Worm (Caenorhabditis elegans) whole organism, L4 larva: ENCODE results near the gene bus-8A.

ENCODE experiments used
- D1046.2 ChIP-seq: fragments of 200-800 bp; sonication (Bioruptor generic); IDR thresholded peaks from 2 replicates; pipeline ENCODE4 v1.3.6; 2022; ENCODE audit warnings: missing genetic modification characterization, missing compliant biosample characterization
- F49E8.2 ChIP-seq: sonication (generic microtip); optimal IDR thresholded peaks from 2 replicates; lab custom pipeline; 2016; ENCODE audit warnings: missing compliant biosample characterization, mild to moderate bottlenecking, missing genetic modification characterization, borderline replicate concordance
- R02D3.7 ChIP-seq: fragments of 150-350 bp; sonication (generic microtip); optimal IDR thresholded peaks from 3 replicates; lab custom pipeline; 2014; ENCODE audit warnings: missing biosample characterization, missing genetic modification characterization
- Y5F2A.4 ChIP-seq: fragments of 200-800 bp; sonication (Bioruptor generic); optimal IDR thresholded peaks from 2 replicates; lab custom pipeline; 2018; ENCODE audit warnings: mild to moderate bottlenecking, missing genetic modification characterization, missing compliant biosample characterization
- ZK337.2 ChIP-seq: fragments of 200-800 bp; sonication (Bioruptor generic); IDR thresholded peaks from 2 replicates; pipeline ENCODE4 v1.3.6; 2022; ENCODE audit warnings: missing genetic modification reagents, missing genetic modification characterization, missing compliant biosample characterization
- aha-1 ChIP-seq: fragments of 150-350 bp; peaks from one replicate; lab custom pipeline; 2014; ENCODE audit warnings: missing biosample characterization, missing genetic modification characterization
- ama-1 ChIP-seq: fragments of 150-350 bp; optimal IDR thresholded peaks from 2 replicates; lab custom pipeline; 2014; ENCODE audit warnings: inconsistent platforms, mixed read lengths
- ceh-32 ChIP-seq: sonication (generic microtip); optimal IDR thresholded peaks from 2 replicates; lab custom pipeline; 2016; ENCODE audit warnings: mild to moderate bottlenecking, missing genetic modification characterization, missing compliant biosample characterization; ENCODE audit not compliant: poor library complexity
- ceh-62 ChIP-seq: sonication (generic microtip); optimal IDR thresholded peaks from 2 replicates; lab custom pipeline; 2017; ENCODE audit warnings: missing biosample characterization, missing genetic modification characterization
- ctbp-1 ChIP-seq: fragments of 200-800 bp; sonication (Bioruptor generic); IDR thresholded peaks from 2 replicates; pipeline ENCODE4 v1.3.6; 2022; ENCODE audit warnings: missing genetic modification reagents, missing genetic modification characterization, missing compliant biosample characterization
- daf-12 ChIP-seq: fragments of 150-350 bp; optimal IDR thresholded peaks from 2 replicates; lab custom pipeline; 2014; ENCODE audit warnings: missing biosample characterization, missing genetic modification reagents, missing genetic modification characterization
- daf-8 ChIP-seq: fragments of 200-800 bp; sonication (Bioruptor generic); IDR thresholded peaks from 2 replicates; pipeline ENCODE4 v1.3.6; 2022; ENCODE audit warnings: missing genetic modification characterization, missing compliant biosample characterization
- dve-1 ChIP-seq: sonication (generic microtip); optimal IDR thresholded peaks from 2 replicates; lab custom pipeline; 2017; ENCODE audit warnings: antibody characterized with exemption, mild to moderate bottlenecking, missing genetic modification characterization, missing compliant biosample characterization; ENCODE audit not compliant: insufficient read depth
- fos-1 ChIP-seq: fragments of 150-350 bp; optimal IDR thresholded peaks from 2 replicates; lab custom pipeline; 2014; ENCODE audit warnings: missing biosample characterization, missing genetic modification characterization
- hif-1 ChIP-seq, 2 experiments: sonication (generic microtip); optimal IDR thresholded peaks; 2 replicates each; lab custom pipeline; 2016 to 2017; ENCODE audit warnings: missing compliant biosample characterization in 2 of 2, missing genetic modification characterization in 2 of 2, missing genetic modification reagents in 2 of 2, missing genotype in 2 of 2, mild to moderate bottlenecking in 1 of 2
- hlh-11 ChIP-seq: fragments of 200-800 bp; sonication (Bioruptor generic); optimal IDR thresholded peaks from 2 replicates; lab custom pipeline; 2018; ENCODE audit warnings: mild to moderate bottlenecking, missing genetic modification characterization, missing compliant biosample characterization
- hlh-30 ChIP-seq: sonication (generic microtip); optimal IDR thresholded peaks from 2 replicates; lab custom pipeline; 2017; ENCODE audit warnings: antibody characterized with exemption, mild to moderate bottlenecking, missing genetic modification characterization, missing compliant biosample characterization; ENCODE audit not compliant: insufficient read depth
- lin-38 ChIP-seq: fragments of 200-800 bp; sonication (Bioruptor generic); IDR thresholded peaks from 2 replicates; pipeline ENCODE4 v1.3.6; 2022; ENCODE audit warnings: missing genetic modification reagents, missing genetic modification characterization, missing compliant biosample characterization
- lir-3 ChIP-seq: sonication (generic microtip); optimal IDR thresholded peaks from 2 replicates; lab custom pipeline; 2016; ENCODE audit warnings: mild to moderate bottlenecking, missing genetic modification characterization, missing compliant biosample characterization
- madf-5 ChIP-seq, 2 experiments: fragments of 200-800 bp; sonication (Bioruptor generic); IDR thresholded peaks; 2 replicates each; pipeline ENCODE4 v1.3.6; 2022; ENCODE audit warnings: missing compliant biosample characterization in 2 of 2, missing genetic modification characterization in 2 of 2
- mdl-1 ChIP-seq, 2 experiments: fragments of 150-350 bp in 1 of 2; sonication (generic microtip) in 1 of 2; optimal IDR thresholded peaks; 2 replicates each; lab custom pipeline; 2014 to 2017; ENCODE audit warnings: missing biosample characterization in 2 of 2, missing genetic modification characterization in 2 of 2
- mes-2 ChIP-seq: sonication (generic microtip); optimal IDR thresholded peaks from 2 replicates; lab custom pipeline; 2016; ENCODE audit warnings: missing genotype, mild to moderate bottlenecking, missing genetic modification characterization, missing compliant biosample characterization; ENCODE audit not compliant: poor library complexity, severe bottlenecking
- nhr-11 ChIP-seq: fragments of 150-350 bp; optimal IDR thresholded peaks from 2 replicates; lab custom pipeline; 2014; ENCODE audit warnings: missing biosample characterization, missing genetic modification characterization
- nhr-111 ChIP-seq: fragments of 200-800 bp; sonication (Bioruptor generic); optimal IDR thresholded peaks from 2 replicates; lab custom pipeline; 2018; ENCODE audit warnings: mild to moderate bottlenecking, missing genetic modification characterization, missing compliant biosample characterization
- nhr-48 ChIP-seq: sonication (generic microtip); optimal IDR thresholded peaks from 2 replicates; lab custom pipeline; 2016; ENCODE audit warnings: mild to moderate bottlenecking, missing genetic modification characterization, missing compliant biosample characterization
- pqm-1 ChIP-seq: sonication (generic microtip); optimal IDR thresholded peaks from 2 replicates; lab custom pipeline; 2017; ENCODE audit warnings: missing biosample characterization, missing genetic modification characterization
- rbr-2 ChIP-seq: sonication (generic microtip); optimal IDR thresholded peaks from 2 replicates; lab custom pipeline; 2016; ENCODE audit warnings: missing genotype, missing genetic modification characterization, missing compliant biosample characterization
- sdz-12 ChIP-seq: fragments of 200-800 bp; sonication (Bioruptor generic); optimal IDR thresholded peaks from 2 replicates; lab custom pipeline; 2018; ENCODE audit warnings: mild to moderate bottlenecking, missing genetic modification characterization, missing compliant biosample characterization
- snpc-1.2 ChIP-seq: fragments of 200-800 bp; sonication (Bioruptor generic); IDR thresholded peaks from 2 replicates; pipeline ENCODE4 v1.3.6; 2022; ENCODE audit warnings: missing genetic modification reagents, missing genetic modification characterization, missing compliant biosample characterization
- snpc-4 ChIP-seq: fragments of 150-350 bp; optimal IDR thresholded peaks from 2 replicates; lab custom pipeline; 2014; ENCODE audit warnings: missing biosample characterization, missing genetic modification characterization
- spr-1 ChIP-seq: sonication (generic microtip); optimal IDR thresholded peaks from 2 replicates; lab custom pipeline; 2016; ENCODE audit warnings: mild to moderate bottlenecking, missing genetic modification characterization, missing compliant biosample characterization
- spr-3 ChIP-seq: fragments of 200-800 bp; sonication (Bioruptor generic); optimal IDR thresholded peaks from 2 replicates; lab custom pipeline; 2018; ENCODE audit warnings: mild to moderate bottlenecking, missing genetic modification characterization, missing compliant biosample characterization
- unc-130 ChIP-seq: sonication (generic microtip); optimal IDR thresholded peaks from 2 replicates; lab custom pipeline; 2016; ENCODE audit warnings: missing genetic modification reagents, missing genetic modification characterization, missing compliant biosample characterization
- unc-62 ChIP-seq, 3 experiments: fragments of 150-350 bp in 1 of 3; sonication (generic microtip); optimal IDR thresholded peaks in 2 of 3; peaks in 1 of 3; 1 replicate in 1 of 3; 2 replicates in 2 of 3; lab custom pipeline; 2014 to 2017; ENCODE audit warnings: missing biosample characterization in 3 of 3, missing genetic modification characterization in 3 of 3, missing genetic modification reagents in 3 of 3, missing genotype in 1 of 3
- zip-2 ChIP-seq: fragments of 150-350 bp; optimal IDR thresholded peaks from 2 replicates; lab custom pipeline; 2014; ENCODE audit warnings: missing biosample characterization, missing genetic modification characterization
- ztf-11 ChIP-seq: fragments of 150-350 bp; optimal IDR thresholded peaks from 2 replicates; lab custom pipeline; 2014; ENCODE audit warnings: missing biosample characterization, missing genetic modification characterization

The bus-8A gene

DNA sequence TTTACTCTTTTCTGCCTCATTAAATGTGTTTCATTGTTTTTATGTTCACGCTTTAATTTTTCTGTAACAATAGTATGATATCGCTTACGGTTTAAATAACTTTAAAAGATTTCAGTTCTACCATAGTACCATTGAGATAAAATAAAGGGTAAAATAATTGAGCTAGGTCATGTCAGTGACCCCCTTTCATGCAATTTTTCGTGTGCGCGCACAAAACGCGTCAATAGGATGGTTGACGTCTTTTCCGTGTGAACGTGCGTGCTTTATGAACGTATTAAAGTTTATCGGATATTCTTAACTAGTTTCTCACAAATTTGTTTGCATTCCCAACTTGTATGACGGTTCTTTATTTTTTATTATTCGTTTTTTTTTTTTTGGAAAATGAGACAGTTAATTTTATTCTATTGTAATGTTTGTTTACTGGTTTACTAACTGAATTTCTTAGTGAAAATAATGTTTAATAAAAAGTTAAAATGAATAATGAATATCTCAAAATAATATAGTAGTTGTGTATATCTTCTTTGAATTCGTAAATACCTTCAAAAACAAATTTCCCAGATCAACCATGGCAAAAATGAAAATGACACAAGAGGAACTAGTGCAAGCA is 6.7 kb upstream of the bus-8A start, which contains the start of gene C25F6.1 (continued):
- TF ChIP-seq spr-1 (tag; lab: Kevin White, UChicago) (no peak), snpc-1.2 (no peak), hlh-30 (tag; lab: Kevin White, UChicago) (no peak), nhr-111 (no peak), Y5F2A.4 (GFP tag; lab: Kevin White, UChicago) (no peak), rbr-2 (tag; lab: Kevin White, UChicago) (no peak), nhr-11 (tag; lab: Kevin White, UChicago) (no peak), ceh-32 (no peak), daf-12 (tag; lab: Kevin White, UChicago) (no peak), daf-8 (GFP tag; lab: Robert Waterston, UW) (no peak)
- TF ChIP-seq, all 104 proteins: peak for 6

ce11 chrX:5488867-5489266 is 3.8 kb upstream of the bus-8A start:
- TF ChIP-seq pqm-1 (tag; lab: Kevin White, UChicago) (no peak), nhr-48 (no peak)

ce11 chrX:5489538-5489937 is 3.2 kb upstream of the bus-8A start, which contains the start of gene F55D1.1:
Gene F55D1.1 (plus strand): TSS chrX:5489838.
- TF ChIP-seq zip-2 (tag; lab: Kevin White, UChicago) (no peak), fos-1 (tag; lab: Kevin White, UChicago) (no peak), hif-1 (tag; optimal IDR thresholded peaks at IDR 0.05; lab: Kevin White, UChicago) (no peak), lir-3 (tag; lab: Kevin White, UChicago) (no peak), lin-38 (GFP tag; lab: Robert Waterston, UW) (no peak)

ce11 chrX:5505148-5505547 is 12.4 kb downstream of the bus-8A start, which contains the start of gene T23F2.2:
Gene T23F2.2 (minus strand): TSS chrX:5505248.
- TF ChIP-seq snpc-4 (no peak), ama-1 (no peak), spr-3 (GFP tag; lab: Kevin White, UChicago) (no peak), mes-2 (no peak), mdl-1 (tag; optimal IDR thresholded peaks at IDR 0.05; lab: Kevin White, UChicago) (no peak), ctbp-1 (GFP tag; lab: Robert Waterston, UW) (no peak), dve-1 (tag; lab: Kevin White, UChicago) (no peak), unc-62 (GFP tag; optimal IDR thresholded peaks at IDR 0.05 in 1 of 2; lab: Kevin White, UChicago) (no peak), unc-62 (tag; optimal IDR thresholded peaks at IDR 0.05; lab: Kevin White, UChicago) (no peak), sdz-12 (GFP tag; lab: Kevin White, UChicago) (no peak), aha-1 (tag; lab: Kevin White, UChicago) (no peak), R02D3.7 (tag; lab: Kevin White, UChicago) (no peak), ZK337.2 (GFP tag; lab: Robert Waterston, UW) (no peak), hlh-11 (tag; lab: Kevin White, UChicago) (no peak), madf-5 (GFP tag; IDR thresholded peaks at IDR 0.05; lab: Robert Waterston, UW) (no peak), unc-130 (no peak), ztf-11 (tag; lab: Kevin White, UChicago) (no peak), ceh-62 (tag; lab: Kevin White, UChicago) (no peak), D1046.2 (GFP tag; lab: Robert Waterston, UW) (no peak), F49E8.2 (tag; lab: Kevin White, UChicago) (no peak), lir-3 (tag; lab: Kevin White, UChicago) (no peak)
